Worm (Caenorhabditis elegans): Measurements from ENCODE around the gene sre-52.

Gene sre-52

DNA sequence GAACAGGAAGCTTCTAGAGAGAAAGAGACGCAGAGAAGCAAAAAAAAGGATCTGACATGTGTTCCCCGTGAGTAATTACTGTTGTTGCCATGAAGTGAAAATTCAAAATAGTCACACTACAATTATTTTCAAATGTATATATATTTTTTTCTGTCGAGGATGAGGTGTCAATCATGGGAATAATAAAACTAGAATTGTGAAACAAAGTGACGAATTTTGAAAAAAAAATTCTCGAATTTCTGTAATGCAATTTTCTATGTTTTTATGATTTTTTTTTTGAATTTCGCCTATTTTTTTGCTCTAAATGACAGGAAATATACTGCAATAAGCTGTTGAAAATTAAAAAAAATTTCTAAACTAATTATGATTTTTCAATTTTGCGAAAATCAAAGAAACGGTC, 17.6 kb downstream of the sre-52 start:
- TF ChIP-seq snpc-4 (tag; optimal IDR thresholded peaks at IDR 0.05) (no peak), nhr-28 (tag; optimal IDR thresholded peaks at IDR 0.05) (no peak), mdl-1 (tag; optimal IDR thresholded peaks at IDR 0.05) (no peak), egl-5 (tag; optimal IDR thresholded peaks at IDR 0.05) (no peak), R02D3.7 (tag; optimal IDR thresholded peaks at IDR 0.05) (no peak), hmg-11 (tag; optimal IDR thresholded peaks at IDR 0.05) (no peak), fkh-10 (GFP tag; optimal IDR thresholded peaks at IDR 0.05) (no peak), aly-2 (tag; optimal IDR thresholded peaks at IDR 0.05) (no peak), sea-2 (GFP tag; optimal IDR thresholded peaks at IDR 0.05) (no peak), ceh-82 (tag; optimal IDR thresholded peaks at IDR 0.05) (no peak), zag-1 (tag; optimal IDR thresholded peaks at IDR 0.05) (no peak), pha-4 (tag; optimal IDR thresholded peaks at IDR 0.05) (no peak), lin-39 (tag; optimal IDR thresholded peaks at IDR 0.05) (no peak), nhr-11 (tag; optimal IDR thresholded peaks at IDR 0.05) (no peak), elt-3 (tag; optimal IDR thresholded peaks at IDR 0.05) (no peak), lin-15B (tag; optimal IDR thresholded peaks at IDR 0.05) (no peak)

DNA sequence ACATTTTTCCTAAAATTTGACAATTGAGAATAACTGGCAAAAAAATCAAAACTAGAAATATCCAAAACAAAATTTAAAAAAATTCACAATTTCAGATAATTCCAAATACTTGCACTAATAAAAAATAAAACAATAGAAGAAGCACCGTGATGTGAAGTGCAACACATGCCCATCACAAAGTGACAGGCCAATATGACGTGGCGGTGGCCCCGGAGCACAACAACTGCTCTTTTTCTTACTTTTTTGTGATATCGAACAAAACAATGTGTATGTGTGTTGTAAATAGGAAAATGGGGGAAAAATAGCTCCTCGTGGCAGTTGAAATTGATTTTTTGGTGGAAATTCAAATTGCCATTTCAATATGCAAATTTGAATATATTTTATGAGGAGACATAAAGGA, 18.3 kb downstream of the sre-52 start:
- TF ChIP-seq mml-1 (tag; optimal IDR thresholded peaks at IDR 0.05) = no peak
- TF ChIP-seq lin-39 (tag; optimal IDR thresholded peaks at IDR 0.05) = no peak
- no peak for TF ChIP-seq nhr-11 (tag; optimal IDR thresholded peaks at IDR 0.05)
- TF ChIP-seq jun-1 (tag; optimal IDR thresholded peaks at IDR 0.05) = no peak
- no peak for TF ChIP-seq unc-39 (tag; optimal IDR thresholded peaks at IDR 0.05)
- TF ChIP-seq nhr-67 (tag; optimal IDR thresholded peaks at IDR 0.05) = no peak
- TF ChIP-seq nhr-23 (tag; optimal IDR thresholded peaks at IDR 0.05) = no peak
- no peak for TF ChIP-seq R02D3.7 (tag; optimal IDR thresholded peaks at IDR 0.05)
- TF ChIP-seq ceh-82 (tag; optimal IDR thresholded peaks at IDR 0.05) = no peak
- TF ChIP-seq lsy-12 (tag; optimal IDR thresholded peaks at IDR 0.05) = no peak
- TF ChIP-seq ztf-4 (tag; optimal IDR thresholded peaks at IDR 0.05) = no peak
- TF ChIP-seq egl-5 (tag; optimal IDR thresholded peaks at IDR 0.05) = no peak
- TF ChIP-seq nhr-77 (tag; optimal IDR thresholded peaks at IDR 0.05) = no peak
- no peak for TF ChIP-seq elt-2 (tag; optimal IDR thresholded peaks at IDR 0.05)

DNA sequence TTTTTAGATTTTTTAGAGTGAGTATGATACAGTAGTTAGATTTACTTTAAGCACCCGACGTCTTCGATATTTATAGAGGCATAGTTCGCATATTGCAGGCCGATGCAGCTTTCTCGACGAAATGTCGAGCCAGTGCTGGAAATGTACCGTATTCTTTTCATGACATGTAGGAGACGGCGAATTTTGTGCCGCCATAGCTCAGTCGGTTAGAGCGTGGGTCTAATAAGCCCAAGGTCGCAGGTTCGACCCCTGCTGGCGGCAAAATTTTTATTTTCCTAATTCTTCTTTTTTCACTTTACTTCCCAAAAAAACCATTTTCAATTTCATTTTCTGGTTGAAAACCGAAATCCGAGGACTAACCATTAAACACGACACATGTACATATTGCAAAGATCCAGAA, 26.7 kb downstream of the sre-52 start:
- TF ChIP-seq R02D3.7 (tag; optimal IDR thresholded peaks at IDR 0.05) (no peak), ceh-9 (tag; optimal IDR thresholded peaks at IDR 0.05) (no peak), elt-3 (tag; optimal IDR thresholded peaks at IDR 0.05) (no peak), unc-62 (GFP tag; optimal IDR thresholded peaks at IDR 0.05) (no peak), nhr-23 (tag; optimal IDR thresholded peaks at IDR 0.05) (no peak), ztf-11 (tag; optimal IDR thresholded peaks at IDR 0.05) (no peak), mdl-1 (tag; optimal IDR thresholded peaks at IDR 0.05) (no peak), hmg-11 (tag; optimal IDR thresholded peaks at IDR 0.05) (no peak), nhr-67 (tag; optimal IDR thresholded peaks at IDR 0.05) (no peak), eor-1 (tag; optimal IDR thresholded peaks at IDR 0.05) (no peak), fkh-10 (GFP tag; optimal IDR thresholded peaks at IDR 0.05) (no peak), nhr-25 (tag; optimal IDR thresholded peaks at IDR 0.05) (no peak), nhr-28 (tag; optimal IDR thresholded peaks at IDR 0.05) (no peak), nfya-1 (tag; optimal IDR thresholded peaks at IDR 0.05; ENCODE audit: insufficient read depth) (no peak), nhr-12 (tag; optimal IDR thresholded peaks at IDR 0.05) (no peak), elt-2 (tag; optimal IDR thresholded peaks at IDR 0.05) (no peak), nhr-11 (tag; optimal IDR thresholded peaks at IDR 0.05) (no peak), nhr-76 (tag; optimal IDR thresholded peaks at IDR 0.05) (no peak), zag-1 (tag; optimal IDR thresholded peaks at IDR 0.05) (no peak), pha-4 (tag; optimal IDR thresholded peaks at IDR 0.05) (no peak)

DNA sequence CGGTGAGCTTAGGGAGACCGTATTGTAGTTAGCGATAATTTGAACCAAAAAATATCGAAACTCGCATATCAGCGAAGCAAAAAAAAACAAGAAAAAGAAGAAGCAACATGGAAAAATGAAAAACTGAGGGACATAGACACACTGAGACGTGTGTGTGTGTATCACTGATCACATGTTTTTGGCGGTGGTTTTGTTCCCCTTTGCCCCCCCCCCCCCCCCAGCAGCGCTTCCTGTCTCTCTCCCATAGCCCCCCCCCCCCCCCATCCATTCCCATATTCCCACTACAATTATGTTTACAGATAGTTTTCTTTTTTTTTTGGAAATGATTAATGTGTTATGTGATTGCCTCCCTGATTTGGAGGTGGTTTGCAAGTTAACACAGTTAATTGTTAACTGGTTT, 33.7 kb downstream of the sre-52 start:
- TF ChIP-seq fkh-2 (tag; optimal IDR thresholded peaks at IDR 0.05) (no peak), ceh-28 (tag; optimal IDR thresholded peaks at IDR 0.05) (no peak), lsy-12 (tag; optimal IDR thresholded peaks at IDR 0.05) (no peak), nhr-43 (tag; optimal IDR thresholded peaks at IDR 0.05; ENCODE audit: poor library complexity, severe bottlenecking) (no peak), nhr-28 (tag; optimal IDR thresholded peaks at IDR 0.05) (no peak), lin-15B (tag; optimal IDR thresholded peaks at IDR 0.05) (no peak), ceh-9 (tag; optimal IDR thresholded peaks at IDR 0.05) (no peak), fkh-10 (GFP tag; optimal IDR thresholded peaks at IDR 0.05) (no peak), egl-27 (tag; optimal IDR thresholded peaks at IDR 0.05) (no peak), nhr-23 (tag; optimal IDR thresholded peaks at IDR 0.05) (no peak), zag-1 (tag; optimal IDR thresholded peaks at IDR 0.05) (no peak), pqm-1 (tag; optimal IDR thresholded peaks at IDR 0.05) (no peak), nhr-237 (tag; optimal IDR thresholded peaks at IDR 0.05) (no peak), ama-1 (optimal IDR thresholded peaks at IDR 0.05) (no peak), nhr-11 (tag; optimal IDR thresholded peaks at IDR 0.05) (no peak), jun-1 (tag; optimal IDR thresholded peaks at IDR 0.05) (no peak), eor-1 (tag; optimal IDR thresholded peaks at IDR 0.05) (no peak), ztf-11 (tag; optimal IDR thresholded peaks at IDR 0.05) (no peak)
